Fruit fly (Drosophila melanogaster) S2 (cell line): ENCODE measurements around the gene CG6048.

Source experiments
- CG8478 ChIP-seq: fragments of >200 bp; optimal IDR thresholded peaks from 2 replicates; lab custom pipeline; 2018
- CTCF ChIP-seq, 2 experiments: fragments of >200 bp; optimal IDR thresholded peaks; 2 replicates each; lab custom pipeline; 2018

DNA sequence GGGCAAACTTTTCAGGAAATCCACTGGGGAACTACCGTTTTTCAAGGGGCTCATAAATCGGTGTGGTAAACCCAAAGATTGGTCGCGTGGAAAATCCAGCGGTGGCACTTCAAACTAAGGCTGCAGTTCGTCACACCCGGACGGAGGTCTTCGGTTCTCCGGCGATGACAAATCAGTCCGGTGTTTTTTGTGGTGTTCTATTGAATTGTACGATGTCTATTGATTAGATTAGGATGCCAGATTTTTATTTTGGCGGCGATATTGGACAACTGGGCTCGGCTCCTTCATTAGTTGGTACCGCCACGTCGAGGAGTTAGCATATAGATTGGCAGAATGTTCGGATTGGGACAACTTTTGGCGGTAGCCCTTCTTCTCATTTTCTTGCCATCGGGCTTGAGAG is at the start of gene CG6048:
- TF ChIP-seq CG8478 (lab: Kevin White, UChicago) (no peak), CTCF (optimal IDR thresholded peaks at IDR 0.05; lab: Kevin White, UChicago) (no peak)
